Fruit fly (Drosophila melanogaster) whole organism, embryonic: ENCODE results near the gene Claspin.

Experiments
- Asciz ChIP-seq: fragments of 200-800 bp; sonication (Bioruptor generic); optimal IDR thresholded peaks from 2 replicates; lab custom pipeline; 2017; ENCODE audit warnings: missing biosample characterization, mild to moderate bottlenecking, missing genetic modification characterization, missing genetic modification reagents
- Blimp-1 ChIP-seq: fragments of 200-800 bp; sonication (Bioruptor generic); optimal IDR thresholded peaks from 3 replicates; lab custom pipeline; 2018; ENCODE audit warnings: missing biosample characterization, missing genetic modification characterization, mild to moderate bottlenecking, moderate library complexity, missing genetic modification reagents
- CG10274 ChIP-seq: fragments of 200-800 bp; sonication (Bioruptor generic); optimal IDR thresholded peaks from 3 replicates; lab custom pipeline; 2017; ENCODE audit warnings: missing biosample characterization, mild to moderate bottlenecking, missing genetic modification characterization
- CG10543 ChIP-seq: fragments of 200-800 bp; sonication (Bioruptor generic); optimal IDR thresholded peaks from 3 replicates; lab custom pipeline; 2017; ENCODE audit warnings: missing biosample characterization, mild to moderate bottlenecking, missing genetic modification characterization, moderate library complexity
- CG10565 ChIP-seq: fragments of 200-800 bp; sonication (Bioruptor generic); optimal IDR thresholded peaks from 3 replicates; lab custom pipeline; 2016; ENCODE audit warnings: missing biosample characterization, mild to moderate bottlenecking, missing genetic modification characterization
- CG11695 ChIP-seq: fragments of 200-800 bp; sonication (Bioruptor generic); IDR thresholded peaks from 3 replicates; pipeline ENCODE4 v1.3.6; 2022; ENCODE audit warnings: missing biosample characterization, missing genetic modification characterization
- CG11696 ChIP-seq: fragments of 200-800 bp; sonication (Bioruptor generic); IDR thresholded peaks from 2 replicates; pipeline ENCODE4 v1.3.6; 2022; ENCODE audit warnings: missing biosample characterization, missing genetic modification characterization
- CG12299 ChIP-seq: fragments of 200-800 bp; sonication (Bioruptor generic); optimal IDR thresholded peaks from 2 replicates; lab custom pipeline; 2018; ENCODE audit warnings: missing biosample characterization, mild to moderate bottlenecking, missing genetic modification characterization
- CG1233 ChIP-seq: fragments of 200-800 bp; sonication (Bioruptor generic); optimal IDR thresholded peaks from 4 replicates; lab custom pipeline; 2018; ENCODE audit warnings: missing biosample characterization, mild to moderate bottlenecking, missing genetic modification characterization
- CG12659 ChIP-seq: fragments of 200-800 bp; sonication (Bioruptor generic); optimal IDR thresholded peaks from 3 replicates; lab custom pipeline; 2017; ENCODE audit warnings: mild to moderate bottlenecking, missing biosample characterization, missing genetic modification reagents, missing genetic modification characterization
- CG14014 ChIP-seq: fragments of 200-800 bp; sonication (Bioruptor generic); IDR thresholded peaks from 2 replicates; pipeline ENCODE4 v1.3.6; 2022; ENCODE audit warnings: missing biosample characterization, missing genetic modification characterization
- CG14050 ChIP-seq: fragments of 200-800 bp; sonication (Bioruptor generic); IDR thresholded peaks from 3 replicates; pipeline ENCODE4 v1.3.6; 2022; ENCODE audit warnings: missing biosample characterization, missing genetic modification characterization
- CG14710 ChIP-seq: fragments of 200-800 bp; sonication (Bioruptor generic); optimal IDR thresholded peaks from 3 replicates; lab custom pipeline; 2019; ENCODE audit warnings: missing biosample characterization, mild to moderate bottlenecking, missing genetic modification characterization, moderate library complexity
- CG1529 ChIP-seq: fragments of 200-800 bp; sonication (Bioruptor generic); optimal IDR thresholded peaks from 3 replicates; lab custom pipeline; 2018; ENCODE audit warnings: missing biosample characterization, missing genetic modification characterization
- CG15601 ChIP-seq: fragments of 200-800 bp; sonication (Bioruptor generic); optimal IDR thresholded peaks from 3 replicates; lab custom pipeline; 2019; ENCODE audit warnings: missing biosample characterization, mild to moderate bottlenecking, missing genetic modification characterization, moderate library complexity
- CG18262 ChIP-seq: fragments of 200-800 bp; optimal IDR thresholded peaks from 3 replicates; lab custom pipeline; 2019; ENCODE audit warnings: missing biosample characterization, mild to moderate bottlenecking, missing genetic modification characterization, moderate library complexity
- CG3065 ChIP-seq: fragments of 200-800 bp; sonication (Bioruptor generic); optimal IDR thresholded peaks from 2 replicates; lab custom pipeline; 2016; ENCODE audit warnings: missing biosample characterization, missing genetic modification characterization
- CG32772 ChIP-seq: fragments of 200-800 bp; sonication (Bioruptor generic); IDR thresholded peaks from 2 replicates; pipeline ENCODE4 v1.3.6; 2022; ENCODE audit warnings: missing biosample characterization, missing genetic modification characterization
- CG33557 ChIP-seq: fragments of 200-800 bp; sonication (Bioruptor generic); optimal IDR thresholded peaks from 2 replicates; lab custom pipeline; 2019; ENCODE audit warnings: missing biosample characterization, mild to moderate bottlenecking, missing genetic modification characterization, moderate library complexity
- CG34224 ChIP-seq: fragments of 200-800 bp; sonication (Bioruptor generic); IDR thresholded peaks from 3 replicates; pipeline ENCODE4 v1.3.6; 2022; ENCODE audit warnings: missing biosample characterization, missing genetic modification characterization; ENCODE audit not compliant: partially characterized antibody
- CG34376 ChIP-seq: fragments of 200-800 bp; sonication (Bioruptor generic); optimal IDR thresholded peaks from 2 replicates; lab custom pipeline; 2018; ENCODE audit warnings: missing biosample characterization, mild to moderate bottlenecking, missing genetic modification characterization
- CG43689 ChIP-seq: fragments of 200-800 bp; sonication (Bioruptor generic); IDR thresholded peaks from 2 replicates; pipeline ENCODE4 v1.3.6; 2022; ENCODE audit warnings: missing biosample characterization, missing genetic modification characterization
- CG4617 ChIP-seq: fragments of 200-800 bp; sonication (Bioruptor generic); optimal IDR thresholded peaks from 3 replicates; lab custom pipeline; 2016; ENCODE audit warnings: missing biosample characterization, missing genetic modification characterization, borderline replicate concordance
- CG5245 ChIP-seq: fragments of 200-800 bp; sonication (Bioruptor generic); optimal IDR thresholded peaks from 3 replicates; lab custom pipeline; 2016; ENCODE audit warnings: missing biosample characterization, missing genetic modification characterization
- CG6791 ChIP-seq: fragments of 200-800 bp; sonication (Bioruptor generic); IDR thresholded peaks from 3 replicates; pipeline ENCODE4 v1.3.6; 2022; ENCODE audit warnings: missing biosample characterization, missing genetic modification characterization; ENCODE audit not compliant: partially characterized antibody
- CG8281 ChIP-seq: fragments of 200-800 bp; sonication (Bioruptor generic); optimal IDR thresholded peaks from 2 replicates; lab custom pipeline; 2018; ENCODE audit warnings: missing biosample characterization, mild to moderate bottlenecking, missing genetic modification characterization, moderate library complexity
- CG8765 ChIP-seq: fragments of 200-800 bp; sonication (Bioruptor generic); IDR thresholded peaks from 2 replicates; pipeline ENCODE4 v1.3.6; 2022; ENCODE audit warnings: missing biosample characterization, missing genetic modification characterization
- Dref ChIP-seq: fragments of 200-800 bp; sonication (Bioruptor generic); IDR thresholded peaks from 2 replicates; pipeline ENCODE4 v1.3.6; 2022; ENCODE audit warnings: missing biosample characterization, missing genetic modification characterization
- Fer1 ChIP-seq: fragments of 200-800 bp; sonication (Bioruptor generic); optimal IDR thresholded peaks from 2 replicates; lab custom pipeline; 2017; ENCODE audit warnings: missing biosample characterization, mild to moderate bottlenecking, missing genetic modification characterization
- Myb ChIP-seq: fragments of 200-800 bp; sonication (Bioruptor generic); optimal IDR thresholded peaks from 2 replicates; lab custom pipeline; 2016; ENCODE audit warnings: missing biosample characterization, missing genetic modification characterization
- Nf-YA ChIP-seq: fragments of 200-800 bp; sonication (Bioruptor generic); IDR thresholded peaks from 2 replicates; pipeline ENCODE4 v1.3.6; 2022; ENCODE audit warnings: missing biosample characterization, missing genetic modification characterization
- Opbp ChIP-seq: fragments of 200-800 bp; sonication (Bioruptor generic); IDR thresholded peaks from 3 replicates; pipeline ENCODE4 v1.3.6; 2022; ENCODE audit warnings: missing biosample characterization, missing genetic modification characterization; ENCODE audit not compliant: partially characterized antibody
- Optix ChIP-seq: fragments of 200-800 bp; sonication (Bioruptor generic); IDR thresholded peaks from 3 replicates; pipeline ENCODE4 v1.3.6; 2022; ENCODE audit warnings: missing biosample characterization, missing genetic modification characterization
- Ravus ChIP-seq: fragments of 200-800 bp; sonication (Bioruptor generic); IDR thresholded peaks from 2 replicates; pipeline ENCODE4 v1.3.6; 2022; ENCODE audit warnings: missing biosample characterization, missing genetic modification characterization
- Spps ChIP-seq: fragments of 200-800 bp; sonication (Bioruptor generic); optimal IDR thresholded peaks from 2 replicates; lab custom pipeline; 2018; ENCODE audit warnings: missing biosample characterization, mild to moderate bottlenecking, missing genetic modification characterization
- amos ChIP-seq: fragments of 200-800 bp; sonication (Bioruptor generic); IDR thresholded peaks from 2 replicates; pipeline ENCODE4 v1.3.6; 2022; ENCODE audit warnings: missing biosample characterization, missing genetic modification characterization; ENCODE audit not compliant: partially characterized antibody
- corto ChIP-seq: fragments of 200-800 bp; sonication (Bioruptor generic); optimal IDR thresholded peaks from 2 replicates; lab custom pipeline; 2016; ENCODE audit warnings: missing biosample characterization, mild to moderate bottlenecking, missing genetic modification characterization, moderate library complexity
- gsb ChIP-seq: fragments of 200-800 bp; sonication (Bioruptor generic); IDR thresholded peaks from 2 replicates; pipeline ENCODE4 v1.3.6; 2022; ENCODE audit warnings: missing biosample characterization, missing genetic modification characterization
- hkb ChIP-seq, 2 experiments: fragments of 200-800 bp in 1 of 2; fragments of >200 bp in 1 of 2; sonication (Bioruptor generic) in 1 of 2; IDR thresholded peaks in 1 of 2; optimal IDR thresholded peaks in 1 of 2; 2 replicates each; pipeline versions ENCODE4 v1.3.6 to Lab custom; 2017 to 2022; ENCODE audit warnings: missing biosample characterization in 1 of 2, missing genetic modification characterization in 1 of 2
- knrl ChIP-seq: fragments of 200-800 bp; sonication (Bioruptor generic); IDR thresholded peaks from 3 replicates; pipeline ENCODE4 v1.3.6; 2022; ENCODE audit warnings: missing biosample characterization, missing genetic modification characterization; ENCODE audit not compliant: partially characterized antibody
- phol ChIP-seq: fragments of 200-800 bp; sonication (Bioruptor generic); optimal IDR thresholded peaks from 3 replicates; lab custom pipeline; 2018; ENCODE audit warnings: missing biosample characterization, mild to moderate bottlenecking, missing genetic modification characterization, moderate library complexity
- pzg ChIP-seq: fragments of 200-800 bp; sonication (Bioruptor generic); optimal IDR thresholded peaks from 3 replicates; lab custom pipeline; 2018; ENCODE audit warnings: missing biosample characterization, mild to moderate bottlenecking, missing genetic modification characterization, moderate library complexity
- sisA ChIP-seq: fragments of 200-800 bp; sonication (Bioruptor generic); IDR thresholded peaks from 2 replicates; pipeline ENCODE4 v1.3.6; 2022; ENCODE audit warnings: missing biosample characterization, missing genetic modification characterization
- ssp ChIP-seq: fragments of 200-800 bp; sonication (Bioruptor generic); IDR thresholded peaks from 2 replicates; pipeline ENCODE4 v1.3.6; 2022; ENCODE audit warnings: missing biosample characterization, missing genetic modification characterization
- stwl ChIP-seq: fragments of 200-800 bp; sonication (Bioruptor generic); optimal IDR thresholded peaks from 3 replicates; lab custom pipeline; 2018; ENCODE audit warnings: missing biosample characterization, mild to moderate bottlenecking, missing genetic modification characterization, moderate library complexity
- tin ChIP-seq: fragments of 200-800 bp; sonication (Bioruptor generic); optimal IDR thresholded peaks from 3 replicates; lab custom pipeline; 2016; ENCODE audit warnings: missing biosample characterization, missing genetic modification characterization
- tup ChIP-seq: fragments of 200-800 bp; sonication (Bioruptor generic); optimal IDR thresholded peaks from 2 replicates; lab custom pipeline; 2016; ENCODE audit warnings: missing biosample characterization, mild to moderate bottlenecking, missing genetic modification characterization, moderate library complexity
- zfh1 ChIP-seq: fragments of 200-800 bp; sonication (Bioruptor generic); IDR thresholded peaks from 3 replicates; pipeline ENCODE4 v1.3.6; 2022; ENCODE audit warnings: missing biosample characterization, missing genetic modification characterization
- zfh2 ChIP-seq: fragments of 200-800 bp; sonication (Bioruptor generic); optimal IDR thresholded peaks from 2 replicates; lab custom pipeline; 2016; ENCODE audit warnings: missing biosample characterization, missing genetic modification characterization

Claspin gene

dm6 chr3L:4283428-4284089, 29.7 kb upstream of the Claspin start, which contains the start of the genes srw and CG1316 (continued):
- no peak for TF ChIP-seq tup (GFP tag; lab: Kevin White, UChicago)
- TF ChIP-seq CG10274 = no peak
- TF ChIP-seq CG34376 (GFP tag; lab: Kevin White, UChicago) = peak; percentile 4
- TF ChIP-seq CG10543 = no peak
- TF ChIP-seq CG11696 (GFP tag; lab: Robert Waterston, UW) = no peak
- no peak for TF ChIP-seq corto
- no peak for TF ChIP-seq Blimp-1 (GFP tag; lab: Kevin White, UChicago)
- no peak for TF ChIP-seq gsb (GFP tag; lab: Robert Waterston, UW)
- TF ChIP-seq CG32772 (GFP tag; lab: Robert Waterston, UW) = no peak
- no peak for TF ChIP-seq sisA
- TF ChIP-seq CG15601 = no peak
- TF ChIP-seq Opbp (GFP tag; lab: Robert Waterston, UW) = peak; percentile 35; the same call in 1 of the 3 replicates
- TF ChIP-seq CG14710 (tag; lab: Kevin White, UChicago) = peak; percentile 20
- no peak for TF ChIP-seq Spps
- no peak for TF ChIP-seq zfh1
- no peak for TF ChIP-seq Nf-YA (GFP tag; lab: Robert Waterston, UW)
- no peak for TF ChIP-seq CG14014
- TF ChIP-seq CG8281 = no peak
- peak; percentile 25; the same call in 1 of the 3 replicates for TF ChIP-seq knrl (GFP tag; lab: Robert Waterston, UW)
- no peak for TF ChIP-seq CG5245
- TF ChIP-seq CG1233 (GFP tag; lab: Kevin White, UChicago) = no peak
- peak; percentile 74 for TF ChIP-seq Dref (GFP tag; lab: Robert Waterston, UW)
- peak; percentile 0 for TF ChIP-seq CG12659 (GFP tag; lab: Kevin White, UChicago)
- TF ChIP-seq Fer1 (GFP tag; lab: Kevin White, UChicago) = peak; percentile 17
- peak; percentile 8; the same call in 1 of the 3 replicates for TF ChIP-seq CG6791 (GFP tag; lab: Robert Waterston, UW)
- TF ChIP-seq CG1529 (GFP tag; lab: Kevin White, UChicago) = no peak
- no peak for TF ChIP-seq CG8765 (GFP tag; lab: Robert Waterston, UW)
- TF ChIP-seq hkb (optimal IDR thresholded peaks at IDR 0.05; lab: Kevin White, UChicago) = no peak
- TF ChIP-seq hkb (GFP tag; IDR thresholded peaks at IDR 0.05; lab: Robert Waterston, UW) = no peak
- no peak for TF ChIP-seq Asciz
- TF ChIP-seq CG12299 (tag; lab: Kevin White, UChicago) = no peak
- peak; percentile 67 for TF ChIP-seq Myb (GFP tag; lab: Kevin White, UChicago)
- TF ChIP-seq amos = peak; percentile 50; the same call in 1 of the 2 replicates
- 0 out of 3 replicates have a peak, but pooled peaks have one; percentile 21 for TF ChIP-seq Optix (GFP tag; lab: Robert Waterston, UW)
- TF ChIP-seq CG34224 (GFP tag; lab: Robert Waterston, UW) = peak; percentile 44; the same call in 1 of the 3 replicates
- TF ChIP-seq CG10565 (GFP tag; lab: Kevin White, UChicago) = no peak
- no peak for TF ChIP-seq CG14050 (GFP tag; lab: Robert Waterston, UW)
- TF ChIP-seq zfh2 = no peak
- TF ChIP-seq CG18262 (tag; lab: Kevin White, UChicago) = no peak
- no peak for TF ChIP-seq CG33557 (GFP tag; lab: Kevin White, UChicago)
- peak; percentile 60 for TF ChIP-seq pzg (GFP tag; lab: Kevin White, UChicago)
- no peak for TF ChIP-seq CG11695 (GFP tag; lab: Robert Waterston, UW)
- no peak for TF ChIP-seq Ravus
- TF ChIP-seq tin (GFP tag; lab: Kevin White, UChicago) = no peak
- TF ChIP-seq phol (tag; lab: Kevin White, UChicago) = peak; percentile 15
- TF ChIP-seq CG4617 = peak; percentile 56
- TF ChIP-seq ssp (GFP tag; lab: Robert Waterston, UW) = no peak
- TF ChIP-seq CG43689 (GFP tag; lab: Robert Waterston, UW) = no peak
- TF ChIP-seq CG3065 (GFP tag; lab: Kevin White, UChicago) = no peak
- peak; percentile 23 for TF ChIP-seq stwl (tag; lab: Kevin White, UChicago)
